Worm (Caenorhabditis elegans) whole organism, L3 larva: ENCODE measurements around the gene F46H5.2.

Experiments used
- R02D3.7 ChIP-seq: fragments of 150-350 bp; optimal IDR thresholded peaks from 2 replicates; lab custom pipeline; 2014; ENCODE audit warnings: missing biosample characterization, missing genetic modification characterization
- aly-2 ChIP-seq: fragments of 150-350 bp; optimal IDR thresholded peaks from 2 replicates; lab custom pipeline; 2014; ENCODE audit warnings: missing biosample characterization, missing genetic modification characterization
- ceh-82 ChIP-seq: fragments of 150-350 bp; optimal IDR thresholded peaks from 2 replicates; lab custom pipeline; 2014; ENCODE audit warnings: missing biosample characterization, missing genetic modification characterization
- elt-1 ChIP-seq: fragments of 150-350 bp; optimal IDR thresholded peaks from 2 replicates; lab custom pipeline; 2014; ENCODE audit warnings: missing biosample characterization, missing genetic modification characterization
- nhr-12 ChIP-seq: fragments of 150-350 bp; optimal IDR thresholded peaks from 2 replicates; lab custom pipeline; 2014; ENCODE audit warnings: missing biosample characterization, missing genetic modification characterization
- nhr-25 ChIP-seq: sonication (generic microtip); optimal IDR thresholded peaks from 2 replicates; lab custom pipeline; 2017; ENCODE audit warnings: missing biosample characterization, missing genetic modification characterization
- unc-39 ChIP-seq: sonication (generic microtip); optimal IDR thresholded peaks from 4 replicates; lab custom pipeline; 2017; ENCODE audit warnings: missing biosample characterization, missing genetic modification characterization

- TF ChIP-seq nhr-12 (tag; lab: Kevin White, UChicago) (no peak), unc-39 (tag; lab: Kevin White, UChicago) (no peak), aly-2 (tag; lab: Kevin White, UChicago) (no peak), R02D3.7 (tag; lab: Kevin White, UChicago) (no peak), nhr-25 (tag; lab: Kevin White, UChicago) (no peak), ceh-82 (tag; lab: Kevin White, UChicago) (no peak), elt-1 (tag; lab: Kevin White, UChicago) (no peak)
Measured at ce11 chrX:7271968-7272367, 6.5 kb downstream of the F46H5.2 start, which contains the start of gene F46H5.11.
